Fruit fly (Drosophila melanogaster) whole organism, embryonic: ENCODE results near the gene CG13315.

Experiments
- Ada2b ChIP-seq: fragments of 200-800 bp; sonication (Bioruptor generic); IDR thresholded peaks from 2 replicates; pipeline ENCODE4 v1.3.6; 2022; ENCODE audit warnings: missing biosample characterization, missing genetic modification characterization
- Adf1 ChIP-seq: fragments of 200-800 bp; sonication (Bioruptor generic); IDR thresholded peaks from 2 replicates; pipeline ENCODE4 v1.3.6; 2022; ENCODE audit warnings: missing biosample characterization, missing genetic modification characterization
- Asciz ChIP-seq: fragments of 200-800 bp; sonication (Bioruptor generic); optimal IDR thresholded peaks from 2 replicates; lab custom pipeline; 2017; ENCODE audit warnings: missing biosample characterization, mild to moderate bottlenecking, missing genetic modification characterization, missing genetic modification reagents
- Atf6 ChIP-seq: fragments of 200-800 bp; sonication (Bioruptor generic); IDR thresholded peaks from 2 replicates; pipeline ENCODE4 v1.3.6; 2022; ENCODE audit warnings: missing biosample characterization, missing genetic modification characterization
- CG10462 ChIP-seq: fragments of 200-800 bp; sonication (Bioruptor generic); optimal IDR thresholded peaks from 2 replicates; lab custom pipeline; 2016; ENCODE audit warnings: missing biosample characterization, missing genetic modification characterization
- CG11085 ChIP-seq: fragments of 200-800 bp; sonication (Bioruptor generic); IDR thresholded peaks from 2 replicates; pipeline ENCODE4 v1.3.6; 2022; ENCODE audit warnings: missing biosample characterization, missing genetic modification characterization
- CG11093 ChIP-seq: fragments of 200-800 bp; sonication (Bioruptor generic); IDR thresholded peaks from 3 replicates; pipeline ENCODE4 v1.3.6; 2022; ENCODE audit warnings: missing biosample characterization, missing genetic modification characterization
- CG11560 ChIP-seq: fragments of 200-800 bp; sonication (Bioruptor generic); IDR thresholded peaks from 3 replicates; pipeline ENCODE4 v1.3.6; 2022; ENCODE audit warnings: missing biosample characterization, missing genetic modification characterization
- CG13123 ChIP-seq: fragments of 200-800 bp; sonication (Bioruptor generic); optimal IDR thresholded peaks from 2 replicates; lab custom pipeline; 2016; ENCODE audit warnings: missing biosample characterization, missing genetic modification characterization
- CG14710 ChIP-seq: fragments of 200-800 bp; sonication (Bioruptor generic); optimal IDR thresholded peaks from 3 replicates; lab custom pipeline; 2019; ENCODE audit warnings: missing biosample characterization, mild to moderate bottlenecking, missing genetic modification characterization, moderate library complexity
- CG15479 ChIP-seq: fragments of 200-800 bp; sonication (Bioruptor generic); optimal IDR thresholded peaks from 3 replicates; lab custom pipeline; 2019; ENCODE audit warnings: missing biosample characterization, mild to moderate bottlenecking, missing genetic modification characterization, moderate library complexity
- CG18011 ChIP-seq: fragments of 200-800 bp; sonication (Bioruptor generic); optimal IDR thresholded peaks from 2 replicates; lab custom pipeline; 2017; ENCODE audit warnings: missing biosample characterization, missing genetic modification characterization, mild to moderate bottlenecking, moderate library complexity, missing genotype
- CG2120 ChIP-seq: fragments of 200-800 bp; sonication (Bioruptor generic); optimal IDR thresholded peaks from 3 replicates; lab custom pipeline; 2016; ENCODE audit warnings: missing biosample characterization, missing genetic modification characterization
- CG6272 ChIP-seq: fragments of 200-800 bp; sonication (Bioruptor generic); IDR thresholded peaks from 2 replicates; pipeline ENCODE4 v1.3.6; 2022; ENCODE audit warnings: missing biosample characterization, missing genetic modification characterization
- CG6683 ChIP-seq: fragments of 200-800 bp; sonication (Bioruptor generic); optimal IDR thresholded peaks from 2 replicates; lab custom pipeline; 2017; ENCODE audit warnings: missing biosample characterization, mild to moderate bottlenecking, missing genetic modification characterization, missing genetic modification reagents
- CG7271 ChIP-seq: fragments of 200-800 bp; sonication (Bioruptor generic); optimal IDR thresholded peaks from 2 replicates; lab custom pipeline; 2018; ENCODE audit warnings: missing biosample characterization, mild to moderate bottlenecking, missing genetic modification characterization, moderate library complexity
- CG8944 ChIP-seq: fragments of 200-800 bp; sonication (Bioruptor generic); optimal IDR thresholded peaks from 3 replicates; lab custom pipeline; 2016; ENCODE audit warnings: missing biosample characterization, missing genetic modification characterization
- CG9609 ChIP-seq: fragments of 200-800 bp; sonication (Bioruptor generic); optimal IDR thresholded peaks from 3 replicates; lab custom pipeline; 2016; ENCODE audit warnings: missing biosample characterization, missing genetic modification characterization
- CrebB ChIP-seq: fragments of 200-800 bp; sonication (Bioruptor generic); optimal IDR thresholded peaks from 3 replicates; lab custom pipeline; 2018; ENCODE audit warnings: missing biosample characterization, mild to moderate bottlenecking, missing genetic modification characterization
- Doc2 ChIP-seq: fragments of 200-800 bp; sonication (Bioruptor generic); IDR thresholded peaks from 2 replicates; pipeline ENCODE4 v1.3.6; 2022; ENCODE audit warnings: missing biosample characterization, missing genetic modification characterization
- Gsc ChIP-seq: fragments of 200-800 bp; sonication (Bioruptor generic); IDR thresholded peaks from 2 replicates; pipeline ENCODE4 v1.3.6; 2022; ENCODE audit warnings: missing biosample characterization, missing genetic modification characterization
- Hey ChIP-seq: fragments of 200-800 bp; sonication (Bioruptor generic); optimal IDR thresholded peaks from 3 replicates; lab custom pipeline; 2018; ENCODE audit warnings: missing biosample characterization, mild to moderate bottlenecking, missing genetic modification characterization
- Hsf ChIP-seq: fragments of 200-800 bp; sonication (Bioruptor generic); optimal IDR thresholded peaks from 3 replicates; lab custom pipeline; 2016; ENCODE audit warnings: missing biosample characterization, missing genetic modification characterization
- Mrtf ChIP-seq: fragments of 200-800 bp; sonication (Bioruptor generic); IDR thresholded peaks from 3 replicates; pipeline ENCODE4 v1.3.6; 2022; ENCODE audit warnings: missing biosample characterization, missing genetic modification characterization
- Oli ChIP-seq: fragments of 200-800 bp; sonication (Bioruptor generic); optimal IDR thresholded peaks from 2 replicates; lab custom pipeline; 2018; ENCODE audit warnings: missing biosample characterization, mild to moderate bottlenecking, missing genetic modification characterization, moderate library complexity
- Rfx ChIP-seq: fragments of 200-800 bp; sonication (Bioruptor generic); IDR thresholded peaks from 2 replicates; pipeline ENCODE4 v1.3.6; 2022; ENCODE audit warnings: missing biosample characterization, missing genetic modification characterization
- Ssrp ChIP-seq: fragments of 200-800 bp; sonication (Bioruptor generic); optimal IDR thresholded peaks from 2 replicates; lab custom pipeline; 2018; ENCODE audit warnings: missing biosample characterization, mild to moderate bottlenecking, missing genetic modification characterization, moderate library complexity
- Xrp1 ChIP-seq: fragments of 200-800 bp; sonication (Bioruptor generic); IDR thresholded peaks from 2 replicates; pipeline ENCODE4 v1.3.6; 2022; ENCODE audit warnings: missing biosample characterization, missing genetic modification characterization
- aop ChIP-seq: fragments of 200-800 bp; sonication (Bioruptor generic); IDR thresholded peaks from 2 replicates; pipeline ENCODE4 v1.3.6; 2022; ENCODE audit warnings: missing biosample characterization, missing genetic modification characterization
- az2 ChIP-seq: fragments of 200-800 bp; sonication (Bioruptor generic); optimal IDR thresholded peaks from 3 replicates; lab custom pipeline; 2016; ENCODE audit warnings: missing biosample characterization, missing genetic modification characterization
- bowl ChIP-seq: fragments of 200-800 bp; sonication (Bioruptor generic); IDR thresholded peaks from 2 replicates; pipeline ENCODE4 v1.3.6; 2022; ENCODE audit warnings: missing biosample characterization, missing genetic modification characterization
- btn ChIP-seq: fragments of 200-800 bp; sonication (Bioruptor generic); optimal IDR thresholded peaks from 2 replicates; lab custom pipeline; 2016; ENCODE audit warnings: missing biosample characterization, missing genetic modification characterization
- corto ChIP-seq: fragments of 200-800 bp; sonication (Bioruptor generic); optimal IDR thresholded peaks from 2 replicates; lab custom pipeline; 2016; ENCODE audit warnings: missing biosample characterization, mild to moderate bottlenecking, missing genetic modification characterization, moderate library complexity
- dati ChIP-seq: fragments of 200-800 bp; sonication (Bioruptor generic); IDR thresholded peaks from 2 replicates; pipeline ENCODE4 v1.3.6; 2022; ENCODE audit warnings: missing biosample characterization, missing genetic modification characterization
- dimm ChIP-seq: fragments of 200-800 bp; sonication (Bioruptor generic); IDR thresholded peaks from 2 replicates; pipeline ENCODE4 v1.3.6; 2022; ENCODE audit warnings: missing biosample characterization, missing genetic modification characterization
- ems ChIP-seq: fragments of 200-800 bp; sonication (Bioruptor generic); optimal IDR thresholded peaks from 3 replicates; lab custom pipeline; 2016; ENCODE audit warnings: missing biosample characterization, missing genetic modification characterization
- fru ChIP-seq: fragments of >200 bp; optimal IDR thresholded peaks from 2 replicates; lab custom pipeline; 2017
- fu2 ChIP-seq: fragments of 200-800 bp; sonication (Bioruptor generic); optimal IDR thresholded peaks from 2 replicates; lab custom pipeline; 2016; ENCODE audit warnings: missing biosample characterization, missing genetic modification characterization
- grau ChIP-seq: fragments of 200-800 bp; optimal IDR thresholded peaks from 3 replicates; lab custom pipeline; 2019; ENCODE audit warnings: missing biosample characterization, mild to moderate bottlenecking, missing genetic modification characterization, moderate library complexity
- hb ChIP-seq: fragments of 200-800 bp; sonication (Bioruptor generic); IDR thresholded peaks from 3 replicates; pipeline ENCODE4 v1.3.6; 2022; ENCODE audit warnings: missing biosample characterization, missing genetic modification characterization; ENCODE audit not compliant: partially characterized antibody
- jing ChIP-seq: fragments of 200-800 bp; sonication (Bioruptor generic); optimal IDR thresholded peaks from 2 replicates; lab custom pipeline; 2018; ENCODE audit warnings: missing biosample characterization, mild to moderate bottlenecking, missing genetic modification characterization
- kni ChIP-seq: fragments of 200-800 bp; sonication (Bioruptor generic); optimal IDR thresholded peaks from 3 replicates; lab custom pipeline; 2017; ENCODE audit warnings: mild to moderate bottlenecking, missing biosample characterization, missing genetic modification reagents, missing genetic modification characterization
- pan ChIP-seq, 4 experiments: fragments of >200 bp in 3 of 4; fragments of 200-800 bp in 1 of 4; sonication (Bioruptor generic) in 1 of 4; optimal IDR thresholded peaks in 3 of 4; IDR thresholded peaks in 1 of 4; 2 replicates each; pipeline versions ENCODE4 v1.3.6 to Lab custom; 2017 to 2022; ENCODE audit warnings: missing biosample characterization in 2 of 4, missing genetic modification characterization in 2 of 4, mixed read lengths in 1 of 4
- pb ChIP-seq: fragments of 200-800 bp; sonication (Bioruptor generic); optimal IDR thresholded peaks from 3 replicates; lab custom pipeline; 2016; ENCODE audit warnings: missing biosample characterization, missing genetic modification characterization
- seq ChIP-seq: fragments of 200-800 bp; sonication (Bioruptor generic); IDR thresholded peaks from 2 replicates; pipeline ENCODE4 v1.3.6; 2022; ENCODE audit warnings: missing biosample characterization, missing genetic modification characterization
- stc ChIP-seq: fragments of 200-800 bp; sonication (Bioruptor generic); IDR thresholded peaks from 2 replicates; pipeline ENCODE4 v1.3.6; 2022; ENCODE audit warnings: missing biosample characterization, missing genetic modification characterization
- stwl ChIP-seq: fragments of 200-800 bp; sonication (Bioruptor generic); optimal IDR thresholded peaks from 3 replicates; lab custom pipeline; 2018; ENCODE audit warnings: missing biosample characterization, mild to moderate bottlenecking, missing genetic modification characterization, moderate library complexity
- tgo ChIP-seq: fragments of 200-800 bp; sonication (Bioruptor generic); IDR thresholded peaks from 3 replicates; pipeline ENCODE4 v1.3.6; 2022; ENCODE audit warnings: missing biosample characterization, missing genetic modification characterization
- unpg ChIP-seq: fragments of 200-800 bp; sonication (Bioruptor generic); optimal IDR thresholded peaks from 3 replicates; lab custom pipeline; 2018; ENCODE audit warnings: missing biosample characterization, mild to moderate bottlenecking, missing genetic modification characterization, moderate library complexity
- yki ChIP-seq: fragments of >200 bp; optimal IDR thresholded peaks from 3 replicates; lab custom pipeline; 2018

CG13315 gene

dm6 chr3L:9072731-9073385, 23.8 kb upstream of the CG13315 start, which contains the start of the genes CG4911 and CG4942 (continued):
- TF ChIP-seq CG15479 (GFP tag; lab: Kevin White, UChicago) (no peak), dimm (0 out of 2 replicates have a peak, but pooled peaks have one; percentile 51), Oli (peak; percentile 72), corto (GFP tag; lab: Kevin White, UChicago) (no peak), Ssrp (tag; lab: Kevin White, UChicago) (peak; percentile 76), fru (lab: Kevin White, UChicago) (no peak), grau (tag; lab: Kevin White, UChicago) (peak; percentile 82), CG18011 (GFP tag; lab: Kevin White, UChicago) (peak; percentile 33), Gsc (no peak), CG6272 (GFP tag; lab: Robert Waterston, UW) (peak; percentile 55; the same call in 1 of the 2 replicates), Xrp1 (GFP tag; lab: Robert Waterston, UW) (peak; percentile 80), Asciz (GFP tag; lab: Kevin White, UChicago) (no peak), pb (GFP tag; lab: Kevin White, UChicago) (no peak), stwl (tag; lab: Kevin White, UChicago) (peak; percentile 48), Ada2b (GFP tag; lab: Robert Waterston, UW) (peak; percentile 64), CG11560 (tag; lab: Robert Waterston, UW) (no peak), jing (GFP tag; lab: Kevin White, UChicago) (peak; percentile 6), CG8944 (GFP tag; lab: Kevin White, UChicago) (peak; percentile 71), Doc2 (GFP tag; lab: Robert Waterston, UW) (no peak), tgo (peak; percentile 49; the same call in 1 of the 3 replicates), Rfx (GFP tag; lab: Robert Waterston, UW) (peak; percentile 82), seq (GFP tag; lab: Robert Waterston, UW) (peak; percentile 41; the same call in 1 of the 2 replicates), CG13123 (GFP tag; lab: Kevin White, UChicago) (peak; percentile 75), fu2 (GFP tag; lab: Kevin White, UChicago) (peak; percentile 59), aop (GFP tag; lab: Robert Waterston, UW) (no peak), Adf1 (peak; percentile 19; the same call in 1 of the 2 replicates), CG14710 (tag; lab: Kevin White, UChicago) (peak; percentile 86), CG11093 (GFP tag; lab: Robert Waterston, UW) (0 out of 3 replicates have a peak, but pooled peaks have one; percentile 16), az2 (GFP tag; lab: Kevin White, UChicago) (peak; percentile 78), btn (GFP tag; lab: Kevin White, UChicago) (no peak), CG6683 (GFP tag; lab: Kevin White, UChicago) (no peak), CG9609 (GFP tag; lab: Kevin White, UChicago) (peak; percentile 61), pan (optimal IDR thresholded peaks at IDR 0.05; lab: Kevin White, UChicago) (no peak), pan (GFP tag; optimal IDR thresholded peaks at IDR 0.05 in 1 of 2, IDR thresholded peaks at IDR 0.05 in 1 of 2) (peak in 1 of 2 experiments; percentile 72), Hsf (GFP tag; lab: Kevin White, UChicago) (peak; percentile 85), hb (no peak), unpg (GFP tag; lab: Kevin White, UChicago) (peak; percentile 33), CrebB (tag; lab: Kevin White, UChicago) (no peak), CG11085 (GFP tag; lab: Robert Waterston, UW) (peak; percentile 54; the same call in 1 of the 2 replicates), Hey (tag; lab: Kevin White, UChicago) (no peak), ems (GFP tag; lab: Kevin White, UChicago) (no peak), stc (peak; percentile 9; the same call in 1 of the 2 replicates), bowl (GFP tag; lab: Robert Waterston, UW) (no peak), Atf6 (peak; percentile 69), kni (GFP tag; lab: Kevin White, UChicago) (peak; percentile 61), CG2120 (peak; percentile 88), yki (lab: Kevin White, UChicago) (no peak), CG10462 (GFP tag; lab: Kevin White, UChicago) (peak; percentile 37), dati (GFP tag; lab: Robert Waterston, UW) (no peak), CG7271 (tag; lab: Kevin White, UChicago) (no peak), Mrtf (GFP tag; lab: Robert Waterston, UW) (peak; percentile 59; the same call in 1 of the 3 replicates)
